Worm (Caenorhabditis elegans): ENCODE results near the gene T09F5.20.

ce11 chrV:15191971-15192370, 44.3 kb upstream of the T09F5.20 start:
- TF ChIP-seq lin-32 (GFP tag; optimal IDR thresholded peaks at IDR 0.05) (no peak), mab-5 (tag; optimal IDR thresholded peaks at IDR 0.05) (no peak), nhr-28 (tag; optimal IDR thresholded peaks at IDR 0.05) (no peak), tbx-8 (GFP tag; optimal IDR thresholded peaks at IDR 0.05) (no peak), unc-62 (GFP tag; optimal IDR thresholded peaks at IDR 0.05) (no peak), lin-13 (tag; optimal IDR thresholded peaks at IDR 0.05) (no peak), elt-1 (tag; optimal IDR thresholded peaks at IDR 0.05; ENCODE audit: borderline replicate concordance, insufficient read depth) (no peak), nhr-76 (tag; optimal IDR thresholded peaks at IDR 0.05) (no peak), nhr-12 (tag; optimal IDR thresholded peaks at IDR 0.05) (no peak), unc-39 (tag; optimal IDR thresholded peaks at IDR 0.05) (no peak), nhr-237 (tag; optimal IDR thresholded peaks at IDR 0.05) (no peak), snpc-4 (tag; optimal IDR thresholded peaks at IDR 0.05) (no peak), zip-8 (tag; optimal IDR thresholded peaks at IDR 0.05) (no peak)

Data from whole organism, mixed stage, embryonic.